Fruit fly (Drosophila melanogaster) whole organism, embryonic: ENCODE data around the gene Cyp12a5.

ENCODE experiments used
- CG1024 ChIP-seq: fragments of 200-800 bp; sonication (Bioruptor generic); IDR thresholded peaks from 2 replicates; pipeline ENCODE4 v1.3.6; 2022; ENCODE audit warnings: missing biosample characterization, missing genetic modification characterization
- CG10274 ChIP-seq: fragments of 200-800 bp; sonication (Bioruptor generic); optimal IDR thresholded peaks from 3 replicates; lab custom pipeline; 2017; ENCODE audit warnings: missing biosample characterization, mild to moderate bottlenecking, missing genetic modification characterization
- CG10565 ChIP-seq: fragments of 200-800 bp; sonication (Bioruptor generic); optimal IDR thresholded peaks from 3 replicates; lab custom pipeline; 2016; ENCODE audit warnings: missing biosample characterization, mild to moderate bottlenecking, missing genetic modification characterization
- CG11085 ChIP-seq: fragments of 200-800 bp; sonication (Bioruptor generic); IDR thresholded peaks from 2 replicates; pipeline ENCODE4 v1.3.6; 2022; ENCODE audit warnings: missing biosample characterization, missing genetic modification characterization
- CG11560 ChIP-seq: fragments of 200-800 bp; sonication (Bioruptor generic); IDR thresholded peaks from 3 replicates; pipeline ENCODE4 v1.3.6; 2022; ENCODE audit warnings: missing biosample characterization, missing genetic modification characterization
- CG14667 ChIP-seq: fragments of 200-800 bp; sonication (Bioruptor generic); IDR thresholded peaks from 2 replicates; pipeline ENCODE4 v1.3.6; 2022; ENCODE audit warnings: missing biosample characterization, missing genetic modification characterization
- CG15269 ChIP-seq: fragments of 200-800 bp; sonication (Bioruptor generic); optimal IDR thresholded peaks from 2 replicates; lab custom pipeline; 2018; ENCODE audit warnings: missing biosample characterization, mild to moderate bottlenecking, missing genetic modification characterization, moderate library complexity
- CG16779 ChIP-seq: fragments of 200-800 bp; sonication (Bioruptor generic); IDR thresholded peaks from 2 replicates; pipeline ENCODE4 v1.3.6; 2022; ENCODE audit warnings: missing biosample characterization, missing genetic modification characterization
- CG17568 ChIP-seq: fragments of 200-800 bp; sonication (Bioruptor generic); optimal IDR thresholded peaks from 2 replicates; lab custom pipeline; 2018; ENCODE audit warnings: missing biosample characterization, mild to moderate bottlenecking, missing genetic modification characterization, moderate library complexity
- CG18476 ChIP-seq: fragments of 200-800 bp; sonication (Bioruptor generic); optimal IDR thresholded peaks from 2 replicates; lab custom pipeline; 2016; ENCODE audit warnings: missing biosample characterization, mild to moderate bottlenecking, missing genetic modification characterization
- CG2129 ChIP-seq: fragments of 200-800 bp; sonication (Bioruptor generic); IDR thresholded peaks from 2 replicates; pipeline ENCODE4 v1.3.6; 2022; ENCODE audit warnings: missing biosample characterization, missing genetic modification characterization; ENCODE audit not compliant: partially characterized antibody
- CG34376 ChIP-seq: fragments of 200-800 bp; sonication (Bioruptor generic); optimal IDR thresholded peaks from 2 replicates; lab custom pipeline; 2018; ENCODE audit warnings: missing biosample characterization, mild to moderate bottlenecking, missing genetic modification characterization
- CG3726 ChIP-seq: fragments of 200-800 bp; sonication (Bioruptor generic); IDR thresholded peaks from 3 replicates; pipeline ENCODE4, ENCODE4 v1.3.6; 2022; ENCODE audit warnings: missing biosample characterization, missing genetic modification characterization
- CG3838 ChIP-seq: fragments of 200-800 bp; sonication (Bioruptor generic); optimal IDR thresholded peaks from 3 replicates; lab custom pipeline; 2016; ENCODE audit warnings: missing biosample characterization, missing genetic modification characterization
- CG5245 ChIP-seq: fragments of 200-800 bp; sonication (Bioruptor generic); optimal IDR thresholded peaks from 3 replicates; lab custom pipeline; 2016; ENCODE audit warnings: missing biosample characterization, missing genetic modification characterization
- CG9876 ChIP-seq: fragments of 200-800 bp; sonication (Bioruptor generic); optimal IDR thresholded peaks from 2 replicates; lab custom pipeline; 2016; ENCODE audit warnings: missing biosample characterization, missing genetic modification characterization
- D19A ChIP-seq: fragments of 200-800 bp; optimal IDR thresholded peaks from 3 replicates; lab custom pipeline; 2019; ENCODE audit warnings: missing biosample characterization, mild to moderate bottlenecking, missing genetic modification characterization, moderate library complexity
- H2.0 ChIP-seq: fragments of 200-800 bp; sonication (Bioruptor generic); IDR thresholded peaks from 2 replicates; pipeline ENCODE4 v1.3.6; 2022; ENCODE audit warnings: missing biosample characterization, missing genetic modification characterization
- HLH4C ChIP-seq: fragments of 200-800 bp; sonication (Bioruptor generic); IDR thresholded peaks from 3 replicates; pipeline ENCODE4 v1.3.6; 2022; ENCODE audit warnings: missing biosample characterization, missing genetic modification characterization; ENCODE audit not compliant: partially characterized antibody
- Nf-YB ChIP-seq: fragments of 200-800 bp; sonication (Bioruptor generic); optimal IDR thresholded peaks from 3 replicates; lab custom pipeline; 2019; ENCODE audit warnings: missing biosample characterization, mild to moderate bottlenecking, missing genetic modification characterization, moderate library complexity
- Oli ChIP-seq: fragments of 200-800 bp; sonication (Bioruptor generic); optimal IDR thresholded peaks from 2 replicates; lab custom pipeline; 2018; ENCODE audit warnings: missing biosample characterization, mild to moderate bottlenecking, missing genetic modification characterization, moderate library complexity
- Pdp1 ChIP-seq, 2 experiments: fragments of 200-800 bp; sonication (Bioruptor generic); optimal IDR thresholded peaks; 3 replicates each; lab custom pipeline; 2016; ENCODE audit warnings: missing biosample characterization in 2 of 2, missing genetic modification characterization in 2 of 2, mild to moderate bottlenecking in 1 of 2, moderate library complexity in 1 of 2
- Ravus ChIP-seq: fragments of 200-800 bp; sonication (Bioruptor generic); IDR thresholded peaks from 2 replicates; pipeline ENCODE4 v1.3.6; 2022; ENCODE audit warnings: missing biosample characterization, missing genetic modification characterization
- br ChIP-seq: fragments of >200 bp; optimal IDR thresholded peaks from 2 replicates; lab custom pipeline; 2017
- ci ChIP-seq: fragments of 200-800 bp; sonication (Bioruptor generic); IDR thresholded peaks from 3 replicates; pipeline ENCODE4 v1.3.6; 2022; ENCODE audit warnings: missing biosample characterization, missing genetic modification characterization
- crc ChIP-seq: fragments of 200-800 bp; sonication (Bioruptor generic); optimal IDR thresholded peaks from 2 replicates; lab custom pipeline; 2016; ENCODE audit warnings: missing biosample characterization, missing genetic modification characterization
- disco-r ChIP-seq: fragments of 200-800 bp; sonication (Bioruptor generic); optimal IDR thresholded peaks from 2 replicates; lab custom pipeline; 2016; ENCODE audit warnings: missing biosample characterization, missing genetic modification characterization
- dpn ChIP-seq, 2 experiments: fragments of 200-800 bp; sonication (Bioruptor generic); optimal IDR thresholded peaks; 3 replicates each; lab custom pipeline; 2016; ENCODE audit warnings: missing biosample characterization in 2 of 2, missing genetic modification characterization in 2 of 2
- ems ChIP-seq: fragments of 200-800 bp; sonication (Bioruptor generic); optimal IDR thresholded peaks from 3 replicates; lab custom pipeline; 2016; ENCODE audit warnings: missing biosample characterization, missing genetic modification characterization
- esg ChIP-seq: fragments of 200-800 bp; sonication (Bioruptor generic); conservative IDR thresholded peaks from 2 replicates; pipeline ENCODE4 v1.3.6; 2022; ENCODE audit warnings: missing biosample characterization, missing genetic modification characterization
- eve ChIP-seq, 2 experiments: fragments of >200 bp; optimal IDR thresholded peaks; 2 replicates each; lab custom pipeline; 2017; ENCODE audit warnings: missing biosample characterization in 2 of 2, missing genetic modification characterization in 2 of 2
- fd102C ChIP-seq: fragments of 200-800 bp; sonication (Bioruptor generic); optimal IDR thresholded peaks from 2 replicates; lab custom pipeline; 2018; ENCODE audit warnings: missing biosample characterization, mild to moderate bottlenecking, missing genetic modification characterization, moderate library complexity
- fd64A ChIP-seq: fragments of 200-800 bp; sonication (Bioruptor generic); optimal IDR thresholded peaks from 3 replicates; lab custom pipeline; 2018; ENCODE audit warnings: missing biosample characterization, mild to moderate bottlenecking, missing genetic modification characterization
- gcm2 ChIP-seq: fragments of 200-800 bp; sonication (Bioruptor generic); optimal IDR thresholded peaks from 2 replicates; lab custom pipeline; 2016; ENCODE audit warnings: missing biosample characterization, missing genetic modification characterization
- grn ChIP-seq: fragments of 200-800 bp; sonication (Bioruptor generic); optimal IDR thresholded peaks from 3 replicates; lab custom pipeline; 2017; ENCODE audit warnings: missing biosample characterization, missing genetic modification characterization
- gsb ChIP-seq: fragments of 200-800 bp; sonication (Bioruptor generic); IDR thresholded peaks from 2 replicates; pipeline ENCODE4 v1.3.6; 2022; ENCODE audit warnings: missing biosample characterization, missing genetic modification characterization
- ham ChIP-seq: fragments of 200-800 bp; sonication (Bioruptor generic); IDR thresholded peaks from 2 replicates; pipeline ENCODE4 v1.3.6; 2022; ENCODE audit warnings: missing biosample characterization, missing genetic modification characterization
- hbn ChIP-seq: fragments of 200-800 bp; sonication (Bioruptor generic); IDR thresholded peaks from 2 replicates; pipeline ENCODE4 v1.3.6; 2022; ENCODE audit warnings: missing biosample characterization, missing genetic modification characterization; ENCODE audit not compliant: partially characterized antibody
- jumu ChIP-seq: fragments of 200-800 bp; sonication (Bioruptor generic); optimal IDR thresholded peaks from 3 replicates; lab custom pipeline; 2016; ENCODE audit warnings: missing biosample characterization, missing genetic modification characterization
- lbe ChIP-seq: fragments of 200-800 bp; sonication (Bioruptor generic); optimal IDR thresholded peaks from 2 replicates; lab custom pipeline; 2016; ENCODE audit warnings: missing biosample characterization, mild to moderate bottlenecking, missing genetic modification characterization
- org-1 ChIP-seq: fragments of 200-800 bp; sonication (Bioruptor generic); optimal IDR thresholded peaks from 2 replicates; lab custom pipeline; 2017; ENCODE audit warnings: missing biosample characterization, missing genetic modification characterization
- pan ChIP-seq, 4 experiments: fragments of >200 bp in 3 of 4; fragments of 200-800 bp in 1 of 4; sonication (Bioruptor generic) in 1 of 4; optimal IDR thresholded peaks in 3 of 4; IDR thresholded peaks in 1 of 4; 2 replicates each; pipeline versions ENCODE4 v1.3.6 to Lab custom; 2017 to 2022; ENCODE audit warnings: missing biosample characterization in 2 of 4, missing genetic modification characterization in 2 of 4, mixed read lengths in 1 of 4
- pho ChIP-seq: fragments of 200-800 bp; sonication (Bioruptor generic); optimal IDR thresholded peaks from 2 replicates; lab custom pipeline; 2016; ENCODE audit warnings: missing biosample characterization, missing genetic modification characterization
- prd ChIP-seq, 3 experiments: fragments of >200 bp in 2 of 3; fragments of 200-800 bp in 1 of 3; sonication (Bioruptor generic) in 1 of 3; optimal IDR thresholded peaks in 2 of 3; IDR thresholded peaks in 1 of 3; 2 replicates in 2 of 3; 3 replicates in 1 of 3; pipeline versions ENCODE4 v1.3.6 to Lab custom; 2017 to 2022; ENCODE audit warnings: missing biosample characterization in 1 of 3, missing genetic modification characterization in 1 of 3
- sima ChIP-seq: fragments of 200-800 bp; sonication (Bioruptor generic); optimal IDR thresholded peaks from 2 replicates; lab custom pipeline; 2016; ENCODE audit warnings: missing biosample characterization, missing genetic modification characterization
- slp2 ChIP-seq: fragments of 200-800 bp; sonication (Bioruptor generic); optimal IDR thresholded peaks from 2 replicates; lab custom pipeline; 2016; ENCODE audit warnings: missing biosample characterization, missing genetic modification characterization
- sna ChIP-seq: fragments of 200-800 bp; sonication (Bioruptor generic); IDR thresholded peaks from 2 replicates; pipeline ENCODE4 v1.3.6; 2022; ENCODE audit warnings: missing biosample characterization, missing genetic modification characterization; ENCODE audit not compliant: partially characterized antibody
- sob ChIP-seq: fragments of 200-800 bp; sonication (Bioruptor generic); IDR thresholded peaks from 2 replicates; pipeline ENCODE4 v1.3.6; 2022; ENCODE audit warnings: missing biosample characterization, missing genetic modification characterization
- tgo ChIP-seq: fragments of 200-800 bp; sonication (Bioruptor generic); IDR thresholded peaks from 3 replicates; pipeline ENCODE4 v1.3.6; 2022; ENCODE audit warnings: missing biosample characterization, missing genetic modification characterization
- vvl ChIP-seq: fragments of 200-800 bp; sonication (Bioruptor generic); IDR thresholded peaks from 2 replicates; pipeline ENCODE4 v1.3.6; 2022; ENCODE audit warnings: missing biosample characterization, missing genetic modification characterization

Gene Cyp12a5

dm6 chr3R:19113836-19114235 is 18.6 kb upstream of the Cyp12a5 start (continued):
- TF ChIP-seq gsb (no peak), lbe (no peak), sob (GFP tag; lab: Robert Waterston, UW) (no peak), CG11560 (tag; lab: Robert Waterston, UW) (no peak), HLH4C (GFP tag; lab: Robert Waterston, UW) (peak; percentile 66), ham (GFP tag; lab: Robert Waterston, UW) (no peak), grn (GFP tag; lab: Kevin White, UChicago) (no peak), jumu (GFP tag; lab: Kevin White, UChicago) (no peak), Nf-YB (GFP tag; lab: Kevin White, UChicago) (no peak), CG34376 (GFP tag; lab: Kevin White, UChicago) (no peak), ci (GFP tag; lab: Robert Waterston, UW) (peak; percentile 63; the same call in 2 of the 3 replicates), CG3726 (GFP tag; lab: Robert Waterston, UW) (no peak), vvl (GFP tag; lab: Robert Waterston, UW) (peak; percentile 51; the same call in 1 of the 2 replicates), CG17568 (GFP tag; lab: Kevin White, UChicago) (no peak), esg (GFP tag; lab: Robert Waterston, UW) (peak; percentile 33; the same call in 1 of the 2 replicates), tgo (GFP tag; lab: Robert Waterston, UW) (no peak), pan (optimal IDR thresholded peaks at IDR 0.05; lab: Kevin White, UChicago) (no peak), pan (GFP tag; optimal IDR thresholded peaks at IDR 0.05 in 1 of 2, IDR thresholded peaks at IDR 0.05 in 1 of 2) (peak in 1 of 2 experiments; percentile 22), CG5245 (no peak), prd (optimal IDR thresholded peaks at IDR 0.05; lab: Kevin White, UChicago) (no peak), prd (GFP tag; IDR thresholded peaks at IDR 0.05; lab: Robert Waterston, UW) (peak; percentile 56; the same call in 2 of the 3 replicates), CG18476 (GFP tag; lab: Kevin White, UChicago) (no peak), CG11085 (GFP tag; lab: Robert Waterston, UW) (no peak), CG16779 (GFP tag; lab: Robert Waterston, UW) (no peak), slp2 (GFP tag; lab: Kevin White, UChicago) (peak; percentile 29), disco-r (GFP tag; lab: Kevin White, UChicago) (no peak), org-1 (no peak), crc (GFP tag; lab: Kevin White, UChicago) (no peak), sna (peak; percentile 43; the same call in 1 of the 2 replicates), eve (GFP tag; optimal IDR thresholded peaks at IDR 0.05; lab: Kevin White, UChicago) (peak in 1 of 2 experiments; percentile 54), D19A (peak; percentile 7), Pdp1 (GFP tag; optimal IDR thresholded peaks at IDR 0.05; lab: Kevin White, UChicago) (peak; percentile 8 to 9), CG1024 (GFP tag; lab: Robert Waterston, UW) (no peak), fd102C (GFP tag; lab: Kevin White, UChicago) (no peak), H2.0 (GFP tag; lab: Robert Waterston, UW) (no peak; the same call in 1 of the 2 replicates), gcm2 (no peak), sima (GFP tag; lab: Kevin White, UChicago) (no peak), br (lab: Kevin White, UChicago) (no peak), dpn (GFP tag; optimal IDR thresholded peaks at IDR 0.05; lab: Kevin White, UChicago) (peak in 1 of 2 experiments; percentile 49), hbn (GFP tag; lab: Robert Waterston, UW) (no peak), CG2129 (GFP tag; lab: Robert Waterston, UW) (no peak), CG10565 (GFP tag; lab: Kevin White, UChicago) (no peak), CG15269 (tag; lab: Kevin White, UChicago) (peak; percentile 19), pho (GFP tag; lab: Kevin White, UChicago) (no peak), fd64A (GFP tag; lab: Kevin White, UChicago) (peak; percentile 22), Oli (tag; lab: Kevin White, UChicago) (peak; percentile 61), CG10274 (GFP tag; lab: Kevin White, UChicago) (no peak), CG14667 (GFP tag; lab: Robert Waterston, UW) (no peak), Ravus (GFP tag; lab: Robert Waterston, UW) (no peak), CG9876 (GFP tag; lab: Kevin White, UChicago) (no peak), CG3838 (GFP tag; lab: Kevin White, UChicago) (no peak), ems (GFP tag; lab: Kevin White, UChicago) (no peak)
